Worm (Caenorhabditis elegans) whole organism, L2 larva: Measurements from ENCODE around the gene fbxa-81.

Source experiments
- ZK546.5 ChIP-seq: sonication (generic microtip); optimal IDR thresholded peaks from 2 replicates; lab custom pipeline; 2017; ENCODE audit warnings: missing biosample characterization, missing genetic modification characterization
- aly-2 ChIP-seq: fragments of 150-350 bp; optimal IDR thresholded peaks from 2 replicates; lab custom pipeline; 2014; ENCODE audit warnings: missing biosample characterization, missing genetic modification characterization
- blmp-1 ChIP-seq: sonication (generic microtip); optimal IDR thresholded peaks from 2 replicates; lab custom pipeline; 2017; ENCODE audit warnings: missing genetic modification characterization, mild to moderate bottlenecking, missing compliant biosample characterization, antibody characterized with exemption, moderate library complexity; ENCODE audit not compliant: insufficient read depth
- egl-27 ChIP-seq: sonication (generic microtip); optimal IDR thresholded peaks from 3 replicates; lab custom pipeline; 2017; ENCODE audit warnings: missing biosample characterization, missing genetic modification reagents, missing genetic modification characterization
- lin-13 ChIP-seq: fragments of 150-350 bp; optimal IDR thresholded peaks from 2 replicates; lab custom pipeline; 2014; ENCODE audit warnings: missing biosample characterization, missing genetic modification reagents, missing genetic modification characterization
- mab-5 ChIP-seq: fragments of 150-350 bp; optimal IDR thresholded peaks from 2 replicates; lab custom pipeline; 2014; ENCODE audit warnings: missing biosample characterization, missing genetic modification characterization
- skn-1 ChIP-seq: sonication (generic microtip); optimal IDR thresholded peaks from 2 replicates; lab custom pipeline; 2017; ENCODE audit warnings: missing biosample characterization, missing genetic modification characterization
- unc-62 ChIP-seq: fragments of 150-350 bp; optimal IDR thresholded peaks from 2 replicates; lab custom pipeline; 2014; ENCODE audit warnings: missing biosample characterization, missing genetic modification reagents, missing genetic modification characterization
- ztf-11 ChIP-seq: sonication (generic microtip); optimal IDR thresholded peaks from 2 replicates; lab custom pipeline; 2017; ENCODE audit warnings: missing biosample characterization, missing genetic modification characterization

ce11 chrX:14516560-14516959 is 25.3 kb downstream of the fbxa-81 start, which contains the start of gene D1025.10:
- no peak for TF ChIP-seq ztf-11 (tag; lab: Kevin White, UChicago)
- no peak for TF ChIP-seq mab-5 (tag; lab: Kevin White, UChicago)
- no peak for TF ChIP-seq skn-1 (tag; lab: Kevin White, UChicago)
- no peak for TF ChIP-seq egl-27 (tag; lab: Kevin White, UChicago)
- TF ChIP-seq ZK546.5 = no peak
- no peak for TF ChIP-seq unc-62 (GFP tag; lab: Kevin White, UChicago)
- TF ChIP-seq lin-13 (GFP tag; lab: Kevin White, UChicago) = no peak
- TF ChIP-seq aly-2 (tag; lab: Kevin White, UChicago) = no peak
- TF ChIP-seq blmp-1 (tag; lab: Kevin White, UChicago) = no peak
